Fruit fly (Drosophila melanogaster) S2 (cell line): ENCODE data around the gene hyd.

Experiments
- CG8478 ChIP-seq: fragments of >200 bp; optimal IDR thresholded peaks from 2 replicates; lab custom pipeline; 2018
- CTCF ChIP-seq, 2 experiments: fragments of >200 bp; optimal IDR thresholded peaks; 2 replicates each; lab custom pipeline; 2018

hyd gene

DNA sequence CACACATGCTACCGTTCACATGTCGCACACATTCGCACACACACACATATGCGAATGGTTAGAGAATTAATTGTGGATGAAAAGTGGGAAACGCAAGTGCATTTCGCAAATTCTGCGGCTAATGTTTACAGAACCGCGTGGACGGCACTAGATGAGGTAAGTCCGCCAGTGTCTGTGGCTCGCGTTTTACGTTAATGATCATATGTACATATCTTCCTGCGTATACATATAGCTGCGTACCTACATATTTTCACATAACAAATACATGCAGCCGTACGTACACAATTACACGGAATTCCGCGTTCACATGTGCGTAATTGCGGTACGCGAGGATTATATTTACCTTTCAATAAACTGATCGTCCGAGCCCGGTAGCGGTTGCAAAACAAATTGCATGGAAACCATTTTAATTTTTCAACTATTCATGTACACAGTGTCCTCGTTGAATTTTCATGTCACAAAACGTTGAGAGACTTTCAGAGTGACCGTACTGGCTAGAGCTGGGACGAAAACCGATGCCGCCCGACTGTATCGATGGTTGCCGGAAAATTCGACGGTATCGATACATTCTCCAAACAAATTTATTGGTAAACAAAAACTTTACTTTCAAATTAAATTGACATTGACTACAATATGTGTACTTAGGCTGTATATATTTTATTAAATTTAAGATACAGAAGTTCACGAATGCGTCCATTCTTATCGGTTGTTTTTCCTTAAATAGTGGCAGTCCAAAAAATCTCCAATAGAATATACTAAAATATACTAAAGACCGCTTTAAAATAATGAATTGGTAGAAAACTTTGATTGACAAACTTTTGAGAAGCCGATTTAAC, at the start of gene hyd:
Gene hyd (minus strand): TSS at position 495 of the 836 bp plus-strand sequence.
- TF ChIP-seq CG8478 (lab: Kevin White, UChicago) (no peak), CTCF (optimal IDR thresholded peaks at IDR 0.05; lab: Kevin White, UChicago) (no peak)

DNA sequence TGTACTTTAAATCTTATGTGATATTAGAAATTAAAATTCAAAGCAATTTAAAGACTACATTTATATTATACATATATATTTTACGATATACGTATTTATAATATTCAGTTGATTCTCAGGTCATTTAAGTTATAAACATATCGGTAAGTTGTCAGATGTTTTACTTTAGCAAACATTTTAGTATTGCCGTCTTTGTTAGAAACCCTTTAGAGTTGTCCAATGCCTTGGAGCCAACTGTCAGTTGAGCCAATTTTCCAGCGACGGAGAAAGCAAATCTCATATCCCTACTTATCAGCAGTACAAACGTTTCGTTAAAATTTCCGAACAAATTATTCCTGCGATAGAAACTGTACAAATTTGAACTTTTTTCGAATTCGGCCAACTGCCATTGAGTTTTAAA, 49.4 kb upstream of the hyd start, which contains the start of gene topi:
Gene topi (plus strand): TSS at position 301 of the 400 bp plus-strand sequence.
- no peak for TF ChIP-seq CTCF (optimal IDR thresholded peaks at IDR 0.05; lab: Kevin White, UChicago)

DNA sequence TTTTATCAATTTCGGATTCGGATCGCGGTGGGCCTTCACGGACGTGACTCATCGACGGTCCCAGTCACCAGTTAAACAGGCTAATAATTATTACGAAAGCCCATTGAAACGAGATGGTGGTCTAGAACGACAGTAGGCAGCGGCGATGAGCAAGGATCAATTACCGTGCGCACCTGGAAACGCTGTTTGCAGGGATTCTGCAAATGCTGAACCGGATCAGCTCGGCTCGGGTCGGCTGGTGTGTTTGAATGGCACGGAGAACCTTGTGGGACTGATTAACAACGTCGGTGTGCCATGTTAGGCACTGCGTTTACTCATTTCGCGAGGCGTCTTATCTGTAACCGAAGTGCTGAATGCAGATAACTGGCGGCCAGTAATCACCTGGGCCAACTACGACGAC, 48.7 kb upstream of the hyd start, which contains the start of gene Whamy:
Gene Whamy (minus strand): TSS at position 273 of the 400 bp plus-strand sequence.
- TF ChIP-seq CG8478 (lab: Kevin White, UChicago) (no peak), CTCF (optimal IDR thresholded peaks at IDR 0.05; lab: Kevin White, UChicago) (no peak)

DNA sequence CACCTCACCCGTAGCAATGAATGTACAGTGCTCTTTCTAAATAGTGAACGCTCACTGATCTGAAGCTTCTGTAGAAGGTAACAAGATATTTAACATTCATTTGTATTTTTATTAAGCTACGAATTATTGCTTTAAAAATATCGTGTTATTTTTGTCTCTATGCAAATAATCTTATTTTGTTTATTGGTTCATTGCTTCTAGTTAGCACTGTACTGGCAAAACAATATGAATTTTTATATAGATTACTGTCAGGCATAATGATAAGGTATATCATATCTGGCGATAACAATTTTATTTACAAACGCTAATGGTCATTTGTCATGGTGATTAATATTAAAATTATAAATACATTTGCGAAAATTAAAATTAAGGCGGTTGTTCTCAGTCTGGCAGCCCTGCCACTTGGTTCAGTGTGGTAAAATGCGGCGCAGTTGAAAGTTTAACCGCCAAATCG, 46.1 kb upstream of the hyd start, which contains the start of gene CG9471:
Gene CG9471 (minus strand): TSS at position 24 of the 454 bp plus-strand sequence.
- TF ChIP-seq CG8478 (lab: Kevin White, UChicago) (no peak), CTCF (optimal IDR thresholded peaks at IDR 0.05; lab: Kevin White, UChicago) (no peak)

DNA sequence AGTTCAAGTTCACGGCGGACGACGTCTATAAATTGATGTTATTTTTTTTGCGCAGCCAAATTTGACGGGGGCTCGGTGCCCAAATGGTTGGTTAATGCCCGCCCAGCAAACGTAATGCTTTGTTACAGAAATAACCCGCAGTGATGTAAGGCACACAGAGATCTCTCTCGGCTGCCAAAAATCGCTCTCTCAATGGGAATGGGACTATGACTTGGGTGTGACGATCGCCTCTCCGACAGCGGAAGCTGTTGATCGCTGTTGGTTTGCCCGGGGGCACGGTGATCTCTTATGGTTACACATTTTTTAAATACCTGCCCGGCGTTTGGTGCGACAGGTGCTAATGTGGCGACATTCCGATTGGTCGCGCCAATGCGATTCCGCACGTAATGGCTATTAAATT, 44.7 kb upstream of the hyd start:
- TF ChIP-seq CG8478 (lab: Kevin White, UChicago) (no peak), CTCF (optimal IDR thresholded peaks at IDR 0.05; lab: Kevin White, UChicago) (no peak)

DNA sequence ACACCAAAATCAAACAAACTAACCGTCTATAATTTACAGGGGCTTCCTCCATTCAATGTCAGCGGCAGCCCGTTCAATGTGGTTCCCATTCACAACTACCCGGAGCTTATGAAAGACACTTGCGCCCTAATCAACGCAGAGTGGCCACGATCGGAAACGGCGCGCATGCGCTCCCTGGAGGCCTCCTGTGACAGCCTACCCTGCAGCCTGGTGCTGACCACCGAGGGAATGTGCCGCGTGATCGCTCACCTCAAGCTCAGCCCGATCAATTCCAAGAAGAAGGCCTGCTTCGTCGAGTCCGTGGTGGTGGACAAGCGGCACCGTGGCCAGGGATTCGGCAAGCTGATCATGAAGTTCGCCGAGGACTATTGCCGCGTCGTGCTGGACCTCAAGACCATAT, 43.5 kb upstream of the hyd start, which contains the start of gene MED6:
Gene MED6 (minus strand): TSS at position 101 of the 400 bp plus-strand sequence.
- TF ChIP-seq CG8478 (lab: Kevin White, UChicago) (no peak), CTCF (optimal IDR thresholded peaks at IDR 0.05; lab: Kevin White, UChicago) (no peak)

DNA sequence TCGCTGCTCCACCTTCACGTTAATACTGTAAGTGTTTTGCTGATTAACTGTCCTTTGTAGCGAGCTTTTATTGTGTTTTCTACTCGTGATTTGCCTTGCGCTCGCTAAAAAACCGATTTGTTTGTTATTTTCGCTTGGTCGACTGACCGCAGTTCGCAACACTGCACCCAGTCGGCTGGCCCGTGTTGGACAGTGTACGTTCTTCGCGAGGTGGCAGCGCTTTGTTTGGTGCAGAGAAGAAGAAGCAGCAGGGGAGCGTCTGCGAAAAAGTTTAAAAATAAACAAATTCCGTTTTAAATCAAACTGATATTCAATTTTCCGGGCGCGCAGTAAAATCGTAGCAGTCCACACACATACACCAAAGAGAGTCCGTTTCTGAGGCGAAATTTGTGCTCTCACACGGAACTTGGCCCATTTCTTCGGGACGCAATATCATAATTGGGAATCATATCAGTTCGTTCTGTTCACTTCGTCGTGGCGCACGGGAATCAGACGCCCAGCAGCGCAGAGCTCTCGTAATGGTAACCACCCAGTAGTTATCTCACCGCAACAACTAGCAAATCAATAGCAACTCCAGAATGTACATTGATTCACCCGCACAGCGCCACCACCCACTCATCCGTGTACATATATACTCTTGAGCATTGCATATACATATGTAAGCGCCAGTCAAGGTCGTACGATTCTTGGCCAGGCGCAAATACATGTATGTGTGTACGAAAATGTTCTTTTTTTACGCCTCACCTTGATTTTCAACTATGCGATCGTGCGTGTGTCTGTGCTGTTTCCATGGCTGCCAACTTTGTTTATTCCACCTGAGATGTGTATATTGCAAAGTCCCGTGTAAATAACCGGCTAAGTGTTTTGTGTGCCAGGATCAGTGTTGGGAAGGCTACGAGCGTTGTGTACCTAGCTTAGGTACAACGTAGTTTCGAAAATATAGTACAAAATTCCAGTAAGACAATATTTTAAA, 42.5 kb upstream of the hyd start, which contains the start of gene Naa80:
Gene Naa80 (plus strand): TSS at position 215 of the 973 bp plus-strand sequence.
- TF ChIP-seq CG8478 (lab: Kevin White, UChicago) (no peak), CTCF (optimal IDR thresholded peaks at IDR 0.05; lab: Kevin White, UChicago) (peak in 1 of 2 experiments; percentile 16)

DNA sequence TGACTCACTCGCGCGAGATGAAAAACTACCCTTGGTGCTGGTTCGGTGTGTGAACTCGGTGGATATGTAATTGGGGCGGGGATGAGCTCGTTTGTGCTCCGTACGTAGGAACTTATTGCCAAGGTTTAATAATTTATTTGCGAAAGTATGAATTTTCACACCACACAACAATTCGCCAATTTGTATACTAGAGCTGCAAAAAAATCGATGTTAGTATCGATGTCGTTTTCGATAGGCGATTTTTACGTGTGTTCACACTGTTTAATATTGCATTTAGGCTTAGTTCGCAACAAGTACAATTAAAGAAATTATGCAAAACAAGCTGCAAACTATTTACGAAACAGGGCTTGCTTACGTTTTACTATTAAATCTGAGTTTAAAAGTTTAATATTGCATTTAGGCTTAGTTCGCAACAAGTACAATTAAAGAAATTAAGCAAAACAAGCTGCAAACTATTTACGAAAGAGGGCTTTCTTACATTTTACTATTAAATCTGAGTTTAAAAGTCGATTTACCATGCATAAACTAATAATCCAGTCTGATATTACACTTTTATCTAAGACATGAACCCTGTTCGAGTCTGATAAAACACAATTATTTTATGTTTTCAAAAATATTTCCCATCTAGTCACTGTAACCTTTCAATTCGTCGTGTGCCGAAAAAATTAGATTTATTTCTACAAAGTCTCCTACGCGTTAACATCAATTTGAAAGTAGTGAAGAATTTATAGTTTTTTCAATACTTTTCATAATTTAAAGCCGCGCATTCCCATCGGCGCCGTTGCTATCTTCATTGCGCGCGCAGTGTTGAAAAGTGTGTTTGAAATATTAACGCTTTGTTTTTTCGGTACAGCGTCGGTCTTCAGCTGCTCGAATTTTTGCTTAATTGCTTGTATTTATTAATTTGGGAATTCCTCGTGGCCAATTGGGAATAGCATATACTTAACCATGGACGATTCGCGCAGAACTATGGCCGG, 37.8 kb upstream of the hyd start, which contains the start of the genes Snap24 and CG8478:
Gene Snap24 (minus strand): TSS at position 196 of the 977 bp plus-strand sequence.
Gene CG8478 (plus strand): TSS at position 696 of the 977 bp plus-strand sequence.
- no peak for TF ChIP-seq CTCF (optimal IDR thresholded peaks at IDR 0.05; lab: Kevin White, UChicago)
- TF ChIP-seq CG8478 (lab: Kevin White, UChicago) = no peak

DNA sequence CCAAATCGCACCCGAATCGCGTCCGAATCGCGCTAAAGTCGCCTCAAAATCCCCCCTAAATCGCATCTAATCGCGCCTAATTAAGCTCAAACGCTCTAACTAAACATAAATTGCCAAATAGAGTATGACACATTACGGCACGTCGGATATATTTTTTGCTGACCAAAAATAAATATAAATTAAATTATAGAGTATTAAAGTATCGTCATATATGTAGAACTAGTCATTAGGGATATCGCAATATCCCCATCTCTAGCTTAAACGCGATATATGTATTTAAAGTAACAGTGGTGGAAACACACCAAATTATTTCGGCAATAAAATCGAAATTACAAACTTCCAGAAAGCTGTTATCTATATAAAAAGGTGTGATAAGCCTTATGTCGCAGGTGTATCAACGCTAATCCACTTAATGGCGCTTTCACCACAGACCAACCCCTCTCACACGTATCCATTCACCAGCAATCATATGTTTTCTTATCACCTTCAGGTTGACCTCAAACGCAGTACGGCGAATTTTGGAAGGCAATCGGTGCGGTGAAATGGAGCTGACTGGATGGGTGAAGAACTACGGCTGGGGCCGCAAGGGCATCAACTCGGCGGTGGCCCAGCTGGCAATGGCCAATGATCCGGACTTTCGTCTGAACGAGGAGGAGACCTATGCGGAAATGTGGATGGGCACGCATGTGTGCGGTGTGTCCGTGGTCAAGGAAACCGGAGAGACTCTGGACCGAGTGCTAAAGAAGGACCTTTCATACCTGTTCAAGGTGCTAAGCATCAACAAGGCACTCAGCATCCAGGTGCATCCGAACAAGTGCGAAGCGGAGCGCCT, 34.2 kb upstream of the hyd start, which contains the start of gene Mpi:
Gene Mpi (plus strand): TSS at position 263 of the 832 bp plus-strand sequence.
- no peak for TF ChIP-seq CTCF (optimal IDR thresholded peaks at IDR 0.05; lab: Kevin White, UChicago)
- TF ChIP-seq CG8478 (lab: Kevin White, UChicago) = no peak

DNA sequence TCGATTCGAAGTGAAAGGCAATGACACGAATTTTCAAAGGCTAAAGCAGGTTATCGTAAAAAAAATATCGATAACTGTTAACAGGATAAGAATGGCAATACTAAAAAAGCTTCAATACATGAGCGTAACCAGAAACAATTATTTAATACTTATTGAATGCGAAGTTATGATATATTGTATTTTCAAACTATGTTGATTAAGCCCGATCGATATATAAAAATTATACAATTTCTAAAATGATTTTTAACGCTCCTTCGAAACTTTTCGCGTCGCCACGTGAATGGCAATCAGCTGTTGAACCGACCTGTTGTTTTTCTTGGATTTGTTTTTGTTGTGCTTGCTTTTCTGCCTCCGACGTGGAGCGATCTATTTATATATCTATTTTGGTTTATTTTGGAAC, 30.8 kb upstream of the hyd start, which contains the start of the genes Alg12 and Rpt3R:
Gene Alg12 (plus strand): TSS at position 305 of the 400 bp plus-strand sequence.
Gene Rpt3R (minus strand): TSS at position 324 of the 400 bp plus-strand sequence.
- no peak for TF ChIP-seq CG8478 (lab: Kevin White, UChicago)
- TF ChIP-seq CTCF (optimal IDR thresholded peaks at IDR 0.05; lab: Kevin White, UChicago) = no peak

DNA sequence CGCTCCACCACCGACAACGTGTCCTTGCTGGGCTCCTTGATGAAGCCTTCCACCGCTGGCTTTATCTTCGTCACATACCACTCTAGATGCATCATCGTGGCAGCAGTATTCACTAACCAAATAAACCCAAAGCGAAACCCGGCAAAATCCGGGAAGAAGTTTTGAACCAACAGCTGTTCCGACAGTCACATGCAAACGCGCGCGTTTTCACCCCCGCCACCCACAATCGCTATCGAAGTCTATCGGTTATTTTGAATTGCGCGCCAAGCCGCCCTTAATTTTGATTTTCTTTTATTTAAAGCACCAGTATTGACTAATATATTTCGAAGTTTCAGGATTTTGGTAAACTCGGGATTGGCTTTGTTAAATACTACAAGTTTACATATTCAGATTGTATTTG, 29.1 kb upstream of the hyd start, which contains the start of gene Tti1:
Gene Tti1 (minus strand): TSS at position 200 of the 400 bp plus-strand sequence.
- TF ChIP-seq CG8478 (lab: Kevin White, UChicago) (no peak), CTCF (optimal IDR thresholded peaks at IDR 0.05; lab: Kevin White, UChicago) (no peak)
